Fruit fly (Drosophila melanogaster) whole organism, wandering third instar larva: ENCODE data around the gene Nepl3.

ENCODE experiments used
- Jra ChIP-seq: sonication (Bioruptor generic); optimal IDR thresholded peaks from 2 replicates; lab custom pipeline; 2016; ENCODE audit warnings: missing biosample characterization, missing genetic modification characterization
- fru ChIP-seq: fragments of 200-800 bp; sonication (Bioruptor generic); optimal IDR thresholded peaks from 3 replicates; lab custom pipeline; 2016; ENCODE audit warnings: missing biosample characterization, mild to moderate bottlenecking, missing genetic modification characterization
- pan ChIP-seq: fragments of >200 bp; optimal IDR thresholded peaks from 2 replicates; lab custom pipeline; 2017

dm6 chr2L:5036120-5036519 lies 21.9 kb downstream of the Nepl3 start:
- TF ChIP-seq fru (GFP tag; lab: Kevin White, UChicago) (no peak), pan (lab: Kevin White, UChicago) (no peak), Jra (GFP tag; lab: Kevin White, UChicago) (no peak)
